Worm (Caenorhabditis elegans) whole organism, young adult: ENCODE data around the gene srbc-16.
A peak's percentile ranks its signal among the peaks of the same experiment; 100 is the strongest.

Source experiments
- F10E7.11 ChIP-seq: sonication (generic microtip); optimal IDR thresholded peaks from 2 replicates; lab custom pipeline; 2017; ENCODE audit warnings: mild to moderate bottlenecking, missing genetic modification characterization, moderate library complexity, missing compliant biosample characterization
- F23B12.7 ChIP-seq: sonication (generic microtip); optimal IDR thresholded peaks from 2 replicates; lab custom pipeline; 2017; ENCODE audit warnings: missing genetic modification characterization, mild to moderate bottlenecking, missing compliant biosample characterization, antibody characterized with exemption, moderate library complexity; ENCODE audit not compliant: insufficient read depth
- F55B11.4 ChIP-seq: sonication (generic microtip); optimal IDR thresholded peaks from 2 replicates; lab custom pipeline; 2016; ENCODE audit warnings: missing compliant biosample characterization, missing genetic modification characterization, borderline replicate concordance; ENCODE audit not compliant: insufficient read depth
- F57C9.4 ChIP-seq: sonication (generic microtip); optimal IDR thresholded peaks from 2 replicates; lab custom pipeline; 2017; ENCODE audit warnings: mild to moderate bottlenecking, missing genetic modification characterization, missing compliant biosample characterization
- K11D2.4 ChIP-seq: fragments of 200-800 bp; sonication (Bioruptor generic); IDR thresholded peaks from 2 replicates; pipeline ENCODE4 v1.3.6; 2022; ENCODE audit warnings: missing genetic modification reagents, missing genetic modification characterization, missing compliant biosample characterization
- K12H6.12 ChIP-seq: fragments of 200-800 bp; sonication (Bioruptor generic); optimal IDR thresholded peaks from 2 replicates; lab custom pipeline; 2018; ENCODE audit warnings: mild to moderate bottlenecking, missing genetic modification characterization, missing compliant biosample characterization
- T07F8.4 ChIP-seq: sonication (generic microtip); optimal IDR thresholded peaks from 2 replicates; lab custom pipeline; 2016; ENCODE audit warnings: mild to moderate bottlenecking, missing genetic modification characterization, moderate library complexity, missing compliant biosample characterization
- T26A5.8 ChIP-seq: sonication (generic microtip); optimal IDR thresholded peaks from 2 replicates; lab custom pipeline; 2016; ENCODE audit warnings: missing genetic modification characterization, missing compliant biosample characterization
- akir-1 ChIP-seq: fragments of 200-800 bp; sonication (Bioruptor generic); optimal IDR thresholded peaks from 2 replicates; lab custom pipeline; 2018; ENCODE audit warnings: mild to moderate bottlenecking, missing genetic modification characterization, moderate library complexity, missing compliant biosample characterization
- aptf-2 ChIP-seq: fragments of 200-800 bp; sonication (Bioruptor generic); conservative IDR thresholded peaks from 2 replicates; pipeline ENCODE4 v1.3.6; 2022; ENCODE audit warnings: missing genetic modification reagents, missing genetic modification characterization, missing compliant biosample characterization
- atf-7 ChIP-seq: sonication (generic microtip); optimal IDR thresholded peaks from 2 replicates; lab custom pipeline; 2017; ENCODE audit warnings: mild to moderate bottlenecking, missing genetic modification characterization, missing compliant biosample characterization
- athp-1 ChIP-seq: sonication (generic microtip); optimal IDR thresholded peaks from 2 replicates; lab custom pipeline; 2017; ENCODE audit warnings: mild to moderate bottlenecking, missing genetic modification characterization, missing compliant biosample characterization
- bed-2 ChIP-seq: fragments of 200-800 bp; sonication (Bioruptor generic); IDR thresholded peaks from 2 replicates; pipeline ENCODE4 v1.3.6; 2022; ENCODE audit warnings: missing genetic modification reagents, missing genetic modification characterization, missing compliant biosample characterization
- cebp-1 ChIP-seq, 2 experiments: fragments of 200-800 bp in 1 of 2; sonication (Bioruptor generic) in 1 of 2; sonication (generic microtip) in 1 of 2; IDR thresholded peaks in 1 of 2; optimal IDR thresholded peaks in 1 of 2; 2 replicates each; pipeline versions ENCODE4 v1.3.6 to Lab custom; 2017 to 2022; ENCODE audit warnings: missing compliant biosample characterization in 2 of 2, missing genetic modification characterization in 2 of 2, mild to moderate bottlenecking in 1 of 2, missing genetic modification reagents in 1 of 2, moderate library complexity in 1 of 2
- cebp-2 ChIP-seq: fragments of 200-800 bp; sonication (Bioruptor generic); IDR thresholded peaks from 2 replicates; pipeline ENCODE4 v1.3.6; 2022; ENCODE audit warnings: missing genetic modification characterization, missing compliant biosample characterization
- ceh-27 ChIP-seq: fragments of 200-800 bp; sonication (Bioruptor generic); optimal IDR thresholded peaks from 2 replicates; lab custom pipeline; 2018; ENCODE audit warnings: mild to moderate bottlenecking, missing genetic modification characterization, moderate library complexity, missing compliant biosample characterization
- ceh-58 ChIP-seq: fragments of 200-800 bp; sonication (Bioruptor generic); IDR thresholded peaks from 2 replicates; pipeline ENCODE4 v1.3.6; 2022; ENCODE audit warnings: missing genetic modification characterization, missing compliant biosample characterization
- chd-7 ChIP-seq: sonication (generic microtip); optimal IDR thresholded peaks from 2 replicates; lab custom pipeline; 2016; ENCODE audit warnings: mild to moderate bottlenecking, missing genetic modification characterization, moderate library complexity, missing compliant biosample characterization
- die-1 ChIP-seq: sonication (generic microtip); optimal IDR thresholded peaks from 2 replicates; lab custom pipeline; 2016; ENCODE audit warnings: missing genotype, mild to moderate bottlenecking, missing genetic modification characterization, missing compliant biosample characterization
- dox-1 ChIP-seq: fragments of 200-800 bp; sonication (Bioruptor generic); IDR thresholded peaks from 2 replicates; pipeline ENCODE4 v1.3.6; 2022; ENCODE audit warnings: missing genetic modification reagents, missing genetic modification characterization, missing compliant biosample characterization
- efl-1 ChIP-seq: fragments of 150-350 bp; optimal IDR thresholded peaks from 2 replicates; lab custom pipeline; 2014; ENCODE audit warnings: missing biosample characterization, missing genetic modification reagents, missing genetic modification characterization
- egl-44 ChIP-seq: fragments of 200-800 bp; sonication (Bioruptor generic); IDR thresholded peaks from 2 replicates; pipeline ENCODE4 v1.3.6; 2022; ENCODE audit warnings: missing genetic modification reagents, missing genetic modification characterization, missing compliant biosample characterization
- egrh-3 ChIP-seq: fragments of 200-800 bp; sonication (Bioruptor generic); IDR thresholded peaks from 2 replicates; pipeline ENCODE4 v1.3.6; 2022; ENCODE audit warnings: missing genetic modification reagents, missing genetic modification characterization, missing compliant biosample characterization
- ets-4 ChIP-seq: fragments of 200-800 bp; sonication (Bioruptor generic); optimal IDR thresholded peaks from 2 replicates; lab custom pipeline; 2018; ENCODE audit warnings: mild to moderate bottlenecking, missing genetic modification characterization, missing compliant biosample characterization
- hmg-1.2 ChIP-seq: fragments of 200-800 bp; sonication (Bioruptor generic); IDR thresholded peaks from 2 replicates; pipeline ENCODE4 v1.3.6; 2022; ENCODE audit warnings: missing genetic modification reagents, missing genetic modification characterization, missing compliant biosample characterization
- hrde-1 ChIP-seq: sonication (generic microtip); optimal IDR thresholded peaks from 2 replicates; lab custom pipeline; 2016; ENCODE audit warnings: missing genetic modification characterization, mild to moderate bottlenecking, missing compliant biosample characterization, moderate library complexity, missing genotype, missing genetic modification reagents, borderline replicate concordance
- lin-26 ChIP-seq: fragments of 200-800 bp; sonication (Bioruptor generic); IDR thresholded peaks from 2 replicates; pipeline ENCODE4 v1.3.6; 2022; ENCODE audit warnings: missing genetic modification reagents, missing genetic modification characterization, missing compliant biosample characterization
- lin-35 ChIP-seq, 3 experiments: fragments of 150-350 bp in 2 of 3; sonication (generic microtip) in 1 of 3; optimal IDR thresholded peaks; 2 replicates each; lab custom pipeline; 2014 to 2018; ENCODE audit warnings: missing biosample characterization in 3 of 3, missing genetic modification characterization in 3 of 3, missing genetic modification reagents in 3 of 3
- lin-40 ChIP-seq: sonication (generic microtip); optimal IDR thresholded peaks from 2 replicates; lab custom pipeline; 2016; ENCODE audit warnings: missing genetic modification characterization, mild to moderate bottlenecking, missing compliant biosample characterization, missing genotype, missing genetic modification reagents
- mcd-1 ChIP-seq: fragments of 200-800 bp; sonication (Bioruptor generic); IDR thresholded peaks from 2 replicates; pipeline ENCODE4 v1.3.6; 2022; ENCODE audit warnings: missing genetic modification reagents, missing genetic modification characterization, missing compliant biosample characterization
- nfyb-1 ChIP-seq: fragments of 200-800 bp; sonication (Bioruptor generic); IDR thresholded peaks from 2 replicates; pipeline ENCODE4 v1.3.6; 2022; ENCODE audit warnings: missing genetic modification reagents, missing genetic modification characterization, missing compliant biosample characterization
- nhr-120 ChIP-seq: fragments of 200-800 bp; sonication (Bioruptor generic); IDR thresholded peaks from 2 replicates; pipeline ENCODE4 v1.3.6; 2022; ENCODE audit warnings: missing genetic modification characterization, missing compliant biosample characterization
- nhr-80 ChIP-seq: sonication (generic microtip); optimal IDR thresholded peaks from 2 replicates; lab custom pipeline; 2016; ENCODE audit warnings: missing genetic modification characterization, missing compliant biosample characterization
- nhr-90 ChIP-seq: sonication (generic microtip); optimal IDR thresholded peaks from 2 replicates; lab custom pipeline; 2016; ENCODE audit warnings: missing genotype, mild to moderate bottlenecking, missing genetic modification characterization, missing compliant biosample characterization
- pha-4 ChIP-seq: fragments of 150-350 bp; sonication (generic microtip); optimal IDR thresholded peaks from 2 replicates; lab custom pipeline; 2014; ENCODE audit warnings: missing biosample characterization, missing genetic modification reagents, missing genetic modification characterization
- rec-8 ChIP-seq, 2 experiments: sonication (generic microtip); optimal IDR thresholded peaks; 2 replicates each; lab custom pipeline; 2016; ENCODE audit warnings: mild to moderate bottlenecking in 2 of 2, missing genetic modification characterization in 2 of 2, missing genetic modification reagents in 2 of 2, missing genotype in 2 of 2, missing biosample characterization in 1 of 2, missing compliant biosample characterization in 1 of 2, moderate library complexity in 1 of 2
- repo-1 ChIP-seq: sonication (generic microtip); optimal IDR thresholded peaks from 2 replicates; lab custom pipeline; 2017; ENCODE audit warnings: mild to moderate bottlenecking, missing genetic modification characterization, missing compliant biosample characterization
- sea-2 ChIP-seq: fragments of 200-800 bp; sonication (Bioruptor generic); IDR thresholded peaks from 2 replicates; pipeline ENCODE4 v1.3.6; 2022; ENCODE audit warnings: missing genetic modification characterization, missing compliant biosample characterization
- snpc-3.4 ChIP-seq: sonication (generic microtip); optimal IDR thresholded peaks from 2 replicates; lab custom pipeline; 2017; ENCODE audit warnings: missing genetic modification characterization, mild to moderate bottlenecking, missing compliant biosample characterization, antibody characterized with exemption, moderate library complexity, missing genotype, missing genetic modification reagents
- snpc-4 ChIP-seq, 5 experiments: fragments of 150-350 bp in 1 of 5; sonication (generic microtip) in 4 of 5; optimal IDR thresholded peaks; 2 replicates each; lab custom pipeline; 2014 to 2018; ENCODE audit warnings: missing genetic modification characterization in 5 of 5, missing biosample characterization in 3 of 5, antibody characterized with exemption in 2 of 5, mild to moderate bottlenecking in 2 of 5, missing compliant biosample characterization in 2 of 5, missing genotype in 2 of 5, moderate library complexity in 2 of 5, missing genetic modification reagents in 1 of 5
- somi-1 ChIP-seq: fragments of 200-800 bp; sonication (Bioruptor generic); optimal IDR thresholded peaks from 2 replicates; lab custom pipeline; 2018; ENCODE audit warnings: mild to moderate bottlenecking, missing genetic modification characterization, missing compliant biosample characterization
- zfh-2 ChIP-seq: fragments of 200-800 bp; sonication (Bioruptor generic); conservative IDR thresholded peaks from 2 replicates; pipeline ENCODE4 v1.3.6; 2022; ENCODE audit warnings: missing genetic modification reagents, missing genetic modification characterization, missing compliant biosample characterization

Gene srbc-16

DNA sequence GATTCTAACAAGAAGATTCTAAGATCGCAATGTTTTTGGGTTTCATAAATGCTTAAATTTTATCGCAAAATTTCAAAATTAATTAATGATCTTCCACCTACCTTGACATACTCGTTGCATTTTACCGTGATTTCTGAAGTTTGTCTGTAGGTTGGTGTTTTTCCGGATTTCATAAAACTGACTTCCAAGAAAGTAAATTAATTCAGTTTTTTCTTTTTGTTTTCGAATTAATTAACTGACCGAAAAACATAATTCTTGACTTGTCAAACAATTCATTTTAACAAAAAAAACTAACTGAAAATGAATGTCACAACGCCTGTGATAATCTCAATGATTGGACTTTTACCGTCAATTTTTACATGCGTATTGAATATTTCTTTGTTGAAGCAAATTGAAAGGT lies at the start of gene srbc-16:
TSS of gene srbc-16 (plus strand) at position 301 of the 400 bp plus-strand sequence.
- TF ChIP-seq F55B11.4 (tag; lab: Kevin White, UChicago) (no peak), F57C9.4 (tag; lab: Kevin White, UChicago) (no peak), efl-1 (GFP tag; lab: Kevin White, UChicago) (no peak), ceh-58 (GFP tag; lab: Robert Waterston, UW) (no peak), T26A5.8 (tag; lab: Kevin White, UChicago) (no peak), aptf-2 (GFP tag; lab: Robert Waterston, UW) (no peak), somi-1 (GFP tag; lab: Kevin White, UChicago) (no peak), nhr-90 (no peak), lin-26 (GFP tag; lab: Robert Waterston, UW) (no peak), nhr-120 (no peak), pha-4 (tag; lab: Kevin White, UChicago) (no peak), F23B12.7 (tag; lab: Kevin White, UChicago) (no peak), snpc-3.4 (tag; lab: Kevin White, UChicago) (no peak), egrh-3 (GFP tag; lab: Robert Waterston, UW) (no peak)

DNA sequence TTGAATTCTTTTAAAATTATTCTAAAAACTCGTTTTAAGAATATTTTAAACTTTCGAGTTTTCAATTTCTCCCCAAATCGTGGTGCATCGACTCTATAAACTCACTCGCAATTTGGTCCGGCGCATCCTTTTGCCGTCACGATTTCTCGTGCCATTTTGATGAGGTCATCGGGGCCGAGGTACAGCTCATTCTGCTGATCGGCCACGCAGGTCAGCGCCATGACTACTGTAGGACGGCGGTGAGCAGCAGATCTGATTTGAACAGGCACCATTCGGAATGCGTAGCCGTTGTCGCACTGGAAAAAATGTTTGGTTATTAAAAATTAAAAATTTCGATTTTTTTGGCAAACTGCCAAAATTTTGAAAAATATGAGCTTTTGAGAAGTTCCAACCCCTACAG lies 49.2 kb upstream of the srbc-16 start:
- TF ChIP-seq zfh-2 (peak; percentile 56; the same call in 1 of the 2 replicates), T07F8.4 (tag; lab: Kevin White, UChicago) (no peak), die-1 (tag; lab: Kevin White, UChicago) (no peak), ets-4 (GFP tag; lab: Kevin White, UChicago) (no peak), nfyb-1 (GFP tag; lab: Robert Waterston, UW) (peak; percentile 19; the same call in 1 of the 2 replicates), sea-2 (GFP tag; lab: Robert Waterston, UW) (0 out of 2 replicates have a peak, but pooled peaks have one; percentile 18), hrde-1 (tag; lab: Kevin White, UChicago) (no peak), repo-1 (tag; lab: Kevin White, UChicago) (no peak), bed-2 (GFP tag; lab: Robert Waterston, UW) (no peak), cebp-1 (GFP tag; IDR thresholded peaks at IDR 0.05; lab: Robert Waterston, UW) (no peak), cebp-1 (tag; optimal IDR thresholded peaks at IDR 0.05; lab: Kevin White, UChicago) (no peak), athp-1 (no peak), akir-1 (no peak), F10E7.11 (tag; lab: Kevin White, UChicago) (no peak)

DNA sequence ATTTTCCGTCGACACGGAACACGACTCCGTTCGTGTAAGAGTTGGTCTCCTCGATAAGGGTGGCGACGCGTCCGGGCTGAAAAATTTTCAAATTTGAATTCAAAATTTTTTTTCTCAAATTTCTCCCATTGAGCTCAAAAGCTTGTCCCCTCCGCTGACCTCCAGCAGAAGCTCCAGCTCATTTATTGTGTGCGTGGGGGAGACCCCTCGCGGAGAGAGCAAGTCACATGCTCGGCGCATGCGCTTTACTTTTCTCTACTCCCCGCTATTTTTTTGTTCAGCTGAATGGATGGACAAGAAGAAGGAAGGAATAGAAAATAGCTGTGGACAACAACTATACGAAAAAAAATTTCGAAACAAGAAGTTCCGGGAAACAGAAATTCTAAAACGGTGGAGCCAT lies 48.3 kb upstream of the srbc-16 start:
- peak; percentile 45 for TF ChIP-seq atf-7
- TF ChIP-seq T07F8.4 (tag; lab: Kevin White, UChicago): no peak
- peak; percentile 7 for TF ChIP-seq nhr-80 (tag; lab: Kevin White, UChicago)
- no peak for TF ChIP-seq cebp-2 (GFP tag; lab: Robert Waterston, UW)
- TF ChIP-seq mcd-1 (GFP tag; lab: Robert Waterston, UW): 0 out of 2 replicates have a peak, but pooled peaks have one; percentile 41
- TF ChIP-seq lin-35 (GFP tag; optimal IDR thresholded peaks at IDR 0.05; lab: Kevin White, UChicago): peak in 1 of 3 experiments; percentile 80
- TF ChIP-seq K11D2.4 (GFP tag; lab: Robert Waterston, UW): peak; percentile 57
- peak; percentile 84 for TF ChIP-seq zfh-2
- peak; percentile 43 for TF ChIP-seq ceh-27 (GFP tag; lab: Kevin White, UChicago)
- TF ChIP-seq K12H6.12 (tag; lab: Kevin White, UChicago): peak; percentile 70
- TF ChIP-seq rec-8 (tag; optimal IDR thresholded peaks at IDR 0.05; lab: Kevin White, UChicago): no peak
- no peak for TF ChIP-seq cebp-1 (GFP tag; IDR thresholded peaks at IDR 0.05; lab: Robert Waterston, UW)
- TF ChIP-seq cebp-1 (tag; optimal IDR thresholded peaks at IDR 0.05; lab: Kevin White, UChicago): peak; percentile 74
- TF ChIP-seq dox-1 (GFP tag; lab: Robert Waterston, UW): peak; percentile 42; the same call in 1 of the 2 replicates
- TF ChIP-seq chd-7 (tag; lab: Kevin White, UChicago): peak; percentile 41
- peak; percentile 21 for TF ChIP-seq lin-40 (tag; lab: Kevin White, UChicago)
- peak; percentile 37; the same call in 1 of the 2 replicates for TF ChIP-seq hmg-1.2 (GFP tag; lab: Robert Waterston, UW)
- no peak for TF ChIP-seq egl-44 (GFP tag; lab: Robert Waterston, UW)
- peak; percentile 31; the same call in 1 of the 2 replicates for TF ChIP-seq egrh-3 (GFP tag; lab: Robert Waterston, UW)
- TF ChIP-seq snpc-4 (GFP tag; optimal IDR thresholded peaks at IDR 0.05; lab: Kevin White, UChicago): no peak
- peak in 1 of 4 experiments; percentile 13 for TF ChIP-seq snpc-4 (tag; optimal IDR thresholded peaks at IDR 0.05; lab: Kevin White, UChicago)
